Fruit fly (Drosophila melanogaster) Kc167 (cell line): Measurements from ENCODE around the gene CG32074.

Experiments
- Myc ChIP-seq: fragments of >200 bp; optimal IDR thresholded peaks from 2 replicates; lab custom pipeline; 2017; ENCODE audit warnings: missing external identifiers
- ttk ChIP-seq: sonication (Bioruptor generic); optimal IDR thresholded peaks from 2 replicates; lab custom pipeline; 2017; ENCODE audit warnings: missing external identifiers

DNA sequence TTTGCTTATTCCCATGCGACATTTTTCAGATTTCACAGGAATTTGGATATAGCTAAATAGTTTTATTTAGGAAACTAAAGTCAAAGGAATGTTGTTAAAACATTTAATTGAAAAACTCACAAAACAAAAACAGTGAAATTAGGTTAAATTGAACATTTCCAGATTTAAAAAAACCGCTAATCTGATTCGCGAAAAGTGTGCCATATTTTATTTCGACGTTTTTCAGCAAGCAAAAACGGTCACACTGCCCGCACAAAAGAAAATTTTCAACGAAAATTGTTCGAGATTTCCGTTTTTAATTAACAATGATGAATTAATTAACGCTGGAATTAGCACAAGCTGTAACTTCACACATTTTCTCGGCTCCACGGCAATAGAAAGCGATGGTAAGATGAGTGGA lies 22.7 kb downstream of the CG32074 start, which contains the start of the genes CG34012 and emei:
- TF ChIP-seq Myc (no peak), ttk (lab: Kevin White, UChicago) (no peak)
